Fruit fly (Drosophila melanogaster): ENCODE results near the gene brk.

brk gene

DNA sequence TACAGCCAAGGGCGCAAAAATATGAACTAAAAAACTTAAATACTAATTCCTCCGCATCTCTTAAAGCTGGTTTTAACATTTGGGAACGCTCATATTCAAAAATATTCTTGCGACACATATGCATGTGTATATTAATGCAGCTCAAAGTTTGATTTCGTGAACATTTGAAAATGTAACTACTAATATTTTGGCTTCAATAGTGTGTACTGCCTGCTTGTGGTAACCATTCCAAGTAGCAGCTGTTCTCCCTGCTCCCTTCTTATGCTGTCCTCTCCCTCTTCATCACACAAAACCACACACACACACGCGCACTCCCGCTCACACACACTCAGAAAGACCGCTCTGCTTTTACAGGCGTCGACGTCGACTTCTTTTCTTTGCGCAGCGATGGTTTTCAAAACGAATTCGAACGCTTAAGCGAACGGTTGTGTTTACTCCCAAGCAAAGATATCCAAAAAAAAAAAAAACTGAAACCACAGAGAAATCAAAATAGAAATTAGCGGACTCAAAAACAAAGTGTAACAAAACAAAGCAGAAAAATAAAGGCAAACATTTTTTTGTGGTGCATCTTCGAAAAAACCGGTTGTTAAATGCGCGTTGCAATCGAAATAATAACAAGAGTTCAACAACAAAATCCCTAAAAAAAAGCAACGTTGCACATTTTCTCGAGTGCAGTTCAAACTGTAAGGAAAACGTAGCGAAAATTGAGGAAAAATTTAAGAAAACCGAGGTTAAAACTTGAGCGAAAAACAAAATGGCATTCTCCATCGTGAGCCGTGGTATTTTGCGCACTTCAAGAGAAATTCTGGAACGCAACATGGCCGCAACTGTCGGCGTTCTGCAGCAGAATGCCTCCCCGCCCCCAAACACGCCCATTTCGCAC lies 29.5 kb downstream of the brk start, which contains the start of gene CBP (continued):
- TF ChIP-seq CG12659 (GFP tag; optimal IDR thresholded peaks at IDR 0.05) (peak; percentile 97), CG34224 (GFP tag; IDR thresholded peaks at IDR 0.05; ENCODE audit: partially characterized antibody) (no peak), CG2120 (GFP tag; optimal IDR thresholded peaks at IDR 0.05) (peak; percentile 95), chinmo (GFP tag; IDR thresholded peaks at IDR 0.05; ENCODE audit: partially characterized antibody) (peak; percentile 65; the same call in 2 of the 4 replicates), CG4707 (GFP tag; optimal IDR thresholded peaks at IDR 0.05) (peak; percentile 97), ato (GFP tag; IDR thresholded peaks at IDR 0.05; ENCODE audit: partially characterized antibody) (0 out of 2 replicates have a peak, but pooled peaks have one; percentile 33), CG13424 (tag; optimal IDR thresholded peaks at IDR 0.05) (peak; percentile 98), nmo (GFP tag; optimal IDR thresholded peaks at IDR 0.05) (peak; percentile 99), ci (GFP tag; IDR thresholded peaks at IDR 0.05) (peak; percentile 98), exex (tag; optimal IDR thresholded peaks at IDR 0.05) (peak; percentile 78), gro (GFP tag; optimal IDR thresholded peaks at IDR 0.05) (peak; percentile 94), CG9437 (GFP tag; optimal IDR thresholded peaks at IDR 0.05) (peak; percentile 91), gce (GFP tag; IDR thresholded peaks at IDR 0.05) (peak; percentile 95), chn (GFP tag; optimal IDR thresholded peaks at IDR 0.05) (peak; percentile 98), Eip74EF (GFP tag; optimal IDR thresholded peaks at IDR 0.05) (peak in 1 of 2 experiments; percentile 98), NC2α (GFP tag; optimal IDR thresholded peaks at IDR 0.05) (peak; percentile 96), CG6272 (GFP tag; IDR thresholded peaks at IDR 0.05) (peak; percentile 88), Usf (GFP tag; optimal IDR thresholded peaks at IDR 0.05) (peak; percentile 95), CkIIα-i1 (GFP tag; IDR thresholded peaks at IDR 0.05) (0 out of 2 replicates have a peak, but pooled peaks have one; percentile 53), CG8281 (tag; optimal IDR thresholded peaks at IDR 0.05) (peak; percentile 92), CG14965 (GFP tag; optimal IDR thresholded peaks at IDR 0.05; ENCODE audit: borderline replicate concordance) (peak; percentile 79), CG10565 (GFP tag; optimal IDR thresholded peaks at IDR 0.05) (peak; percentile 93), cato (GFP tag; optimal IDR thresholded peaks at IDR 0.05; ENCODE audit: borderline replicate concordance) (peak; percentile 96), CG15601 (tag; optimal IDR thresholded peaks at IDR 0.05) (peak; percentile 98), ap (GFP tag; IDR thresholded peaks at IDR 0.05) (peak; percentile 93), kah (GFP tag; optimal IDR thresholded peaks at IDR 0.05) (peak; percentile 95), ERR (GFP tag; optimal IDR thresholded peaks at IDR 0.05) (peak; percentile 94), CG31365 (tag; optimal IDR thresholded peaks at IDR 0.05) (peak; percentile 91), CG10462 (GFP tag; optimal IDR thresholded peaks at IDR 0.05) (peak; percentile 97), Antp (GFP tag; optimal IDR thresholded peaks at IDR 0.05) (peak; percentile 98), CG9932 (GFP tag; IDR thresholded peaks at IDR 0.05) (peak; percentile 88), Atf3 (GFP tag; optimal IDR thresholded peaks at IDR 0.05) (peak; percentile 96), CG7357 (GFP tag; IDR thresholded peaks at IDR 0.05) (peak; percentile 90), CG10366 (GFP tag; IDR thresholded peaks at IDR 0.05) (peak; percentile 95), CG6791 (GFP tag; IDR thresholded peaks at IDR 0.05; ENCODE audit: partially characterized antibody) (0 out of 3 replicates have a peak, but pooled peaks have one; percentile 16), Gsc (GFP tag; IDR thresholded peaks at IDR 0.05) (peak; percentile 93), z (GFP tag; IDR thresholded peaks at IDR 0.05) (peak; percentile 75; the same call in 2 of the 3 replicates), unc-4 (GFP tag; IDR thresholded peaks at IDR 0.05; ENCODE audit: partially characterized antibody) (0 out of 2 replicates have a peak, but pooled peaks have one; percentile 16), esg (GFP tag; conservative IDR thresholded peaks at IDR 0.05) (peak; percentile 95), cad (GFP tag; optimal IDR thresholded peaks at IDR 0.05) (no peak), dati (GFP tag; IDR thresholded peaks at IDR 0.05) (peak; percentile 88), CG11696 (GFP tag; IDR thresholded peaks at IDR 0.05) (peak; percentile 100), CG2202 (tag; optimal IDR thresholded peaks at IDR 0.05) (peak; percentile 99), CG33213 (GFP tag; optimal IDR thresholded peaks at IDR 0.05) (peak; percentile 97), CG3995 (GFP tag; optimal IDR thresholded peaks at IDR 0.05) (peak; percentile 62), CG8089 (GFP tag; optimal IDR thresholded peaks at IDR 0.05) (peak; percentile 98), GATAe (GFP tag; conservative IDR thresholded peaks at IDR 0.05) (peak; percentile 57)
